Fruit fly (Drosophila melanogaster) whole organism, wandering third instar larva: ENCODE data around the gene CG7906.

Experiments
- Abd-B ChIP-seq: fragments of >200 bp; optimal IDR thresholded peaks from 2 replicates; lab custom pipeline; 2017; ENCODE audit warnings: missing biosample characterization, missing genetic modification characterization
- CG32264 ChIP-seq: fragments of 200-800 bp; sonication (Bioruptor generic); optimal IDR thresholded peaks from 2 replicates; lab custom pipeline; 2016; ENCODE audit warnings: missing biosample characterization, missing genetic modification characterization
- CG9705 ChIP-seq: fragments of 200-800 bp; sonication (Bioruptor generic); optimal IDR thresholded peaks from 2 replicates; lab custom pipeline; 2018; ENCODE audit warnings: missing biosample characterization, mild to moderate bottlenecking, missing genetic modification characterization
- CrebA ChIP-seq: fragments of 200-800 bp; sonication (Bioruptor generic); optimal IDR thresholded peaks from 2 replicates; lab custom pipeline; 2016; ENCODE audit warnings: missing biosample characterization, mild to moderate bottlenecking, missing genetic modification characterization, borderline replicate concordance
- Dfd ChIP-seq: fragments of >200 bp; optimal IDR thresholded peaks from 2 replicates; lab custom pipeline; 2017; ENCODE audit warnings: missing biosample characterization, missing genetic modification characterization
- Dif ChIP-seq: fragments of 200-275, 200-300 bp; sonication (Bioruptor generic); optimal IDR thresholded peaks from 2 replicates; lab custom pipeline; 2018; ENCODE audit warnings: missing biosample characterization, missing genetic modification characterization; ENCODE audit not compliant: partially characterized antibody
- GATAd ChIP-seq: sonication (Bioruptor generic); optimal IDR thresholded peaks from 2 replicates; lab custom pipeline; 2016; ENCODE audit warnings: missing biosample characterization, missing genetic modification characterization
- HLH106 ChIP-seq: fragments of 200-800 bp; optimal IDR thresholded peaks from 3 replicates; lab custom pipeline; 2019; ENCODE audit warnings: missing biosample characterization, mild to moderate bottlenecking, missing genetic modification characterization, moderate library complexity
- Hnf4 ChIP-seq: fragments of 200-800 bp; sonication (Bioruptor generic); optimal IDR thresholded peaks from 2 replicates; lab custom pipeline; 2016; ENCODE audit warnings: missing biosample characterization, mild to moderate bottlenecking, missing genetic modification characterization
- Hr78 ChIP-seq: fragments of >200 bp; optimal IDR thresholded peaks from 2 replicates; lab custom pipeline; 2017; ENCODE audit warnings: missing biosample characterization, missing genetic modification characterization
- Hr83 ChIP-seq: fragments of 200-300 bp; sonication (Bioruptor generic); optimal IDR thresholded peaks from 2 replicates; lab custom pipeline; 2016; ENCODE audit warnings: missing biosample characterization, mild to moderate bottlenecking, missing genetic modification characterization, moderate library complexity; ENCODE audit not compliant: poor library complexity, severe bottlenecking
- Jra ChIP-seq: sonication (Bioruptor generic); optimal IDR thresholded peaks from 2 replicates; lab custom pipeline; 2016; ENCODE audit warnings: missing biosample characterization, missing genetic modification characterization
- Mio ChIP-seq: sonication (Bioruptor generic); optimal IDR thresholded peaks from 2 replicates; lab custom pipeline; 2016; ENCODE audit warnings: missing biosample characterization, missing genetic modification characterization
- Myc ChIP-seq: fragments of >200 bp; optimal IDR thresholded peaks from 2 replicates; lab custom pipeline; 2017
- N ChIP-seq: fragments of >200 bp; optimal IDR thresholded peaks from 2 replicates; lab custom pipeline; 2018; ENCODE audit warnings: missing biosample characterization, missing external identifiers, missing genetic modification characterization
- OdsH ChIP-seq: fragments of 200-800 bp; sonication (Bioruptor generic); optimal IDR thresholded peaks from 2 replicates; lab custom pipeline; 2016; ENCODE audit warnings: missing biosample characterization, mild to moderate bottlenecking, missing genetic modification characterization
- Rel ChIP-seq, 2 experiments: fragments of 200-800 bp; sonication (Bioruptor generic) in 1 of 2; optimal IDR thresholded peaks; 2 replicates in 1 of 2; 3 replicates in 1 of 2; lab custom pipeline; 2016 to 2019; ENCODE audit warnings: mild to moderate bottlenecking in 2 of 2, missing biosample characterization in 2 of 2, missing genetic modification characterization in 2 of 2, moderate library complexity in 1 of 2
- Sp1 ChIP-seq: fragments of 200-800 bp; sonication (Bioruptor generic); optimal IDR thresholded peaks from 3 replicates; lab custom pipeline; 2019; ENCODE audit warnings: missing biosample characterization, mild to moderate bottlenecking, missing genetic modification characterization, moderate library complexity
- Vsx2 ChIP-seq: fragments of 200-300, 225-300 bp; sonication (Bioruptor generic); optimal IDR thresholded peaks from 2 replicates; lab custom pipeline; 2018; ENCODE audit warnings: missing biosample characterization, missing genetic modification characterization; ENCODE audit not compliant: partially characterized antibody
- br ChIP-seq: fragments of 200-800 bp; sonication (Bioruptor generic); optimal IDR thresholded peaks from 2 replicates; lab custom pipeline; 2016; ENCODE audit warnings: missing biosample characterization, missing genetic modification characterization
- brk ChIP-seq: fragments of 200-800 bp; sonication (Bioruptor generic); optimal IDR thresholded peaks from 2 replicates; lab custom pipeline; 2016; ENCODE audit warnings: missing biosample characterization, mild to moderate bottlenecking, missing genetic modification characterization
- dl ChIP-seq, 2 experiments: fragments of 175-275, 200-275 bp in 1 of 2; fragments of 200-275 bp in 1 of 2; sonication (Bioruptor generic); optimal IDR thresholded peaks; lab custom pipeline; 2018; ENCODE audit warnings: mild to moderate bottlenecking in 2 of 2, missing biosample characterization in 2 of 2, missing genetic modification characterization in 2 of 2, moderate library complexity in 2 of 2; ENCODE audit not compliant: partially characterized antibody in 2 of 2, insufficient read depth in 1 of 2
- dmrt93B ChIP-seq: fragments of 200-800 bp; sonication (Bioruptor generic); optimal IDR thresholded peaks from 2 replicates; lab custom pipeline; 2018; ENCODE audit warnings: missing biosample characterization, mild to moderate bottlenecking, missing genetic modification characterization
- dsf ChIP-seq: sonication (Bioruptor generic); optimal IDR thresholded peaks from 2 replicates; lab custom pipeline; 2016; ENCODE audit warnings: missing biosample characterization, missing genetic modification characterization, borderline replicate concordance
- ey ChIP-seq: fragments of 200-800 bp; sonication (Bioruptor generic); optimal IDR thresholded peaks from 2 replicates; lab custom pipeline; 2016; ENCODE audit warnings: missing biosample characterization, missing genetic modification characterization
- foxo ChIP-seq, 2 experiments: fragments of 200-800 bp; sonication (Bioruptor generic); optimal IDR thresholded peaks; 2 replicates in 1 of 2; 3 replicates in 1 of 2; lab custom pipeline; 2016 to 2017; ENCODE audit warnings: missing biosample characterization in 2 of 2, missing genetic modification characterization in 2 of 2
- fru ChIP-seq: fragments of 200-800 bp; sonication (Bioruptor generic); optimal IDR thresholded peaks from 3 replicates; lab custom pipeline; 2016; ENCODE audit warnings: missing biosample characterization, mild to moderate bottlenecking, missing genetic modification characterization
- h ChIP-seq: fragments of 200-800 bp; sonication (Bioruptor generic); optimal IDR thresholded peaks from 3 replicates; lab custom pipeline; 2016; ENCODE audit warnings: missing biosample characterization, mild to moderate bottlenecking, missing genetic modification characterization
- jim ChIP-seq: fragments of 175-275, 200-325 bp; sonication (Bioruptor generic); optimal IDR thresholded peaks from 2 replicates; lab custom pipeline; 2016; ENCODE audit warnings: missing biosample characterization, mild to moderate bottlenecking, missing genetic modification characterization
- lola ChIP-seq: fragments of >200 bp; optimal IDR thresholded peaks from 2 replicates; lab custom pipeline; 2017; ENCODE audit warnings: missing biosample characterization, missing genetic modification characterization
- pan ChIP-seq: fragments of >200 bp; optimal IDR thresholded peaks from 2 replicates; lab custom pipeline; 2017
- psq ChIP-seq: fragments of 200-800 bp; sonication (Bioruptor generic); optimal IDR thresholded peaks from 3 replicates; lab custom pipeline; 2017; ENCODE audit warnings: missing biosample characterization, mild to moderate bottlenecking, missing genetic modification characterization, moderate library complexity
- rgr ChIP-seq: fragments of 200-800 bp; sonication (Bioruptor generic); optimal IDR thresholded peaks from 3 replicates; lab custom pipeline; 2016; ENCODE audit warnings: missing biosample characterization, mild to moderate bottlenecking, missing genetic modification characterization
- sage ChIP-seq: fragments of 200-800 bp; sonication (Bioruptor generic); optimal IDR thresholded peaks from 2 replicates; lab custom pipeline; 2016; ENCODE audit warnings: missing biosample characterization, mild to moderate bottlenecking, missing genetic modification characterization
- sv ChIP-seq: fragments of 200-800 bp; sonication (Bioruptor generic); optimal IDR thresholded peaks from 3 replicates; lab custom pipeline; 2016; ENCODE audit warnings: missing biosample characterization, missing genetic modification characterization
- tai ChIP-seq: sonication (Bioruptor generic); optimal IDR thresholded peaks from 2 replicates; lab custom pipeline; 2016; ENCODE audit warnings: missing biosample characterization, missing genetic modification characterization
- usp ChIP-seq: fragments of >200 bp; optimal IDR thresholded peaks from 2 replicates; lab custom pipeline; 2017; ENCODE audit warnings: missing biosample characterization, missing genetic modification characterization
- woc ChIP-seq: sonication (Bioruptor generic); optimal IDR thresholded peaks from 2 replicates; lab custom pipeline; 2016; ENCODE audit warnings: missing biosample characterization, mild to moderate bottlenecking, missing genetic modification characterization

Gene CG7906

DNA sequence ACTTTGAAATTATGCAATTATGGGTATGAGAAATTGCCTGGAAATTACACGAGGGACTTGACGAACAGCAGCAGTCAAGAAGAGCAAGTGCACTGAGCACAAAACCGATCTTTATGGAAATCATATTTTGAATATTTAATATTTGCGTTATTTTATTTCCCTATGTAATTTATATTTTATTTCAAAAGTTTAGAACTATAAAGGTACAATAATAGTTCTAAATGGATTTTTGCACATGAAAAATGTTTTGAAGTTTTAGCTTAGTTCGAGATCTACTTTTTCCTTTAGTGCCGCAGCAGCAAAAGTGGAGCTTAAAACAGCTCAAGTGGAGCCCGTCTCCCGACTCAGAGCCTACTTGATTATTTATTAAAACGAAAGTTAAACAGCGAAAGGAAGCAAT is 4.6 kb downstream of the CG7906 start:
- TF ChIP-seq Hnf4 (peak; percentile 19), Hr78 (GFP tag; lab: Kevin White, UChicago) (no peak), Hr83 (GFP tag; lab: Kevin White, UChicago) (no peak), fru (peak; percentile 19), ey (GFP tag; lab: Kevin White, UChicago) (peak; percentile 16), h (GFP tag; lab: Kevin White, UChicago) (peak; percentile 37), Jra (GFP tag; lab: Kevin White, UChicago) (no peak), pan (lab: Kevin White, UChicago) (no peak), N (GFP tag; lab: Kevin White, UChicago) (no peak), lola (GFP tag; lab: Kevin White, UChicago) (no peak), Sp1 (GFP tag; lab: Kevin White, UChicago) (peak; percentile 55), foxo (GFP tag; optimal IDR thresholded peaks at IDR 0.05; lab: Kevin White, UChicago) (peak in 1 of 2 experiments; percentile 49), Abd-B (no peak), woc (GFP tag; lab: Kevin White, UChicago) (peak; percentile 2), HLH106 (tag; lab: Kevin White, UChicago) (peak; percentile 55), CG32264 (GFP tag; lab: Kevin White, UChicago) (no peak), dl (GFP tag; optimal IDR thresholded peaks at IDR 0.05; lab: Kevin White, UChicago; ENCODE audit: insufficient read depth in 1 of 2, partially characterized antibody in 2 of 2) (no peak), sage (peak; percentile 27), Dif (GFP tag; lab: Kevin White, UChicago) (no peak), br (GFP tag; lab: Kevin White, UChicago) (no peak), OdsH (GFP tag; lab: Kevin White, UChicago) (peak; percentile 42), rgr (GFP tag; lab: Kevin White, UChicago) (peak; percentile 23)

dm6 chr3L:14253455-14253854 is 17.0 kb downstream of the CG7906 start:
- TF ChIP-seq Vsx2 (GFP tag; lab: Kevin White, UChicago), result no peak
- peak; percentile 52 for TF ChIP-seq OdsH (GFP tag; lab: Kevin White, UChicago)
- no peak for TF ChIP-seq pan (lab: Kevin White, UChicago)
- TF ChIP-seq brk (GFP tag; lab: Kevin White, UChicago), result no peak
- TF ChIP-seq Hnf4, result no peak
- no peak for TF ChIP-seq Dif (GFP tag; lab: Kevin White, UChicago)
- peak; percentile 5 for TF ChIP-seq CG9705
- TF ChIP-seq Abd-B, result no peak
- TF ChIP-seq foxo (GFP tag; optimal IDR thresholded peaks at IDR 0.05; lab: Kevin White, UChicago), result peak in 1 of 2 experiments; percentile 52
- no peak for TF ChIP-seq N (GFP tag; lab: Kevin White, UChicago)
- peak; percentile 27 for TF ChIP-seq psq
- no peak for TF ChIP-seq CrebA (GFP tag; lab: Kevin White, UChicago)
- no peak for TF ChIP-seq Dfd (GFP tag; lab: Kevin White, UChicago)
- TF ChIP-seq sv (GFP tag; lab: Kevin White, UChicago), result no peak
- peak; percentile 66 for TF ChIP-seq fru
- peak; percentile 24 for TF ChIP-seq dmrt93B (GFP tag; lab: Kevin White, UChicago)
- no peak for TF ChIP-seq dsf (GFP tag; lab: Kevin White, UChicago)
- TF ChIP-seq Myc (lab: Kevin White, UChicago), result no peak
- no peak for TF ChIP-seq Mio (GFP tag; lab: Kevin White, UChicago)
- no peak for TF ChIP-seq dl (GFP tag; optimal IDR thresholded peaks at IDR 0.05; lab: Kevin White, UChicago; ENCODE audit: insufficient read depth in 1 of 2, partially characterized antibody in 2 of 2)
- TF ChIP-seq Hr83 (GFP tag; lab: Kevin White, UChicago), result no peak
- peak; percentile 41 for TF ChIP-seq br (GFP tag; lab: Kevin White, UChicago)
- peak; percentile 48 for TF ChIP-seq woc (GFP tag; lab: Kevin White, UChicago)
- TF ChIP-seq h (GFP tag; lab: Kevin White, UChicago), result peak; percentile 72
- no peak for TF ChIP-seq lola (GFP tag; lab: Kevin White, UChicago)
- TF ChIP-seq Sp1 (GFP tag; lab: Kevin White, UChicago), result peak; percentile 58
- TF ChIP-seq tai (GFP tag; lab: Kevin White, UChicago), result no peak
- TF ChIP-seq rgr (GFP tag; lab: Kevin White, UChicago), result peak; percentile 24
- TF ChIP-seq usp (GFP tag; lab: Kevin White, UChicago), result no peak
- no peak for TF ChIP-seq GATAd (GFP tag; lab: Kevin White, UChicago)
- TF ChIP-seq Jra (GFP tag; lab: Kevin White, UChicago), result no peak
- no peak for TF ChIP-seq sage
- TF ChIP-seq HLH106 (tag; lab: Kevin White, UChicago), result peak; percentile 67
- TF ChIP-seq jim, result no peak
- TF ChIP-seq Rel (GFP tag; optimal IDR thresholded peaks at IDR 0.05; lab: Kevin White, UChicago), result no peak
- no peak for TF ChIP-seq Rel (tag; optimal IDR thresholded peaks at IDR 0.05; lab: Kevin White, UChicago)
- TF ChIP-seq Hr78 (GFP tag; lab: Kevin White, UChicago), result no peak
- TF ChIP-seq ey (GFP tag; lab: Kevin White, UChicago), result peak; percentile 35
- TF ChIP-seq CG32264 (GFP tag; lab: Kevin White, UChicago), result no peak
